Fruit fly (Drosophila melanogaster) whole organism, adult: ENCODE measurements around the gene Blm.

Experiments
- CG11617 ChIP-seq: fragments of 200-800 bp; sonication (Bioruptor generic); optimal IDR thresholded peaks from 2 replicates; lab custom pipeline; 2017; ENCODE audit warnings: mild to moderate bottlenecking, missing biosample characterization, missing genetic modification reagents, missing genetic modification characterization
- CG1620 ChIP-seq: fragments of 200-800 bp; sonication (Bioruptor generic); optimal IDR thresholded peaks from 2 replicates; lab custom pipeline; 2016; ENCODE audit warnings: missing biosample characterization, missing genetic modification characterization
- CG7045 ChIP-seq: fragments of 200-800 bp; sonication (Bioruptor generic); optimal IDR thresholded peaks from 2 replicates; lab custom pipeline; 2017; ENCODE audit warnings: missing biosample characterization, mild to moderate bottlenecking, missing genetic modification characterization
- CG7101 ChIP-seq: fragments of 200-800 bp; sonication (Bioruptor generic); optimal IDR thresholded peaks from 2 replicates; lab custom pipeline; 2018; ENCODE audit warnings: missing biosample characterization, mild to moderate bottlenecking, missing genetic modification characterization, moderate library complexity
- bab1 ChIP-seq: fragments of 200-800 bp; sonication (Bioruptor generic); optimal IDR thresholded peaks from 3 replicates; lab custom pipeline; 2019; ENCODE audit warnings: missing biosample characterization, mild to moderate bottlenecking, missing genetic modification characterization, moderate library complexity
- kay ChIP-seq: fragments of 200-800 bp; sonication (Bioruptor generic); peaks from one replicate; lab custom pipeline; 2016; ENCODE audit warnings: missing biosample characterization, missing genetic modification characterization, borderline replicate concordance

dm6 chr3R:11749297-11750293 is 8.0 kb upstream of the Blm start, which contains the start of gene CG6923:
- TF ChIP-seq CG11617 (GFP tag; lab: Kevin White, UChicago) (peak; percentile 15), kay (peak; percentile 29), CG1620 (no peak), bab1 (GFP tag; lab: Kevin White, UChicago) (no peak), CG7045 (GFP tag; lab: Kevin White, UChicago) (peak; percentile 3), CG7101 (tag; lab: Kevin White, UChicago) (no peak)
